Worm (Caenorhabditis elegans) whole organism, early embryonic: ENCODE results near the gene clec-144.

Experiments used
- F13C5.2 ChIP-seq: sonication (generic microtip); optimal IDR thresholded peaks from 2 replicates; lab custom pipeline; 2017; ENCODE audit warnings: mild to moderate bottlenecking, missing genetic modification characterization, inconsistent platforms, missing compliant biosample characterization
- ama-1 ChIP-seq: fragments of 150-350 bp; optimal IDR thresholded peaks from 2 replicates; lab custom pipeline; 2014
- ceh-13 ChIP-seq: fragments of 200-800 bp; sonication (Bioruptor generic); optimal IDR thresholded peaks from 2 replicates; lab custom pipeline; 2018; ENCODE audit warnings: mild to moderate bottlenecking, missing genetic modification characterization, missing compliant biosample characterization
- flt-1 ChIP-seq: fragments of 200-800 bp; sonication (Bioruptor generic); IDR thresholded peaks from 2 replicates; pipeline ENCODE4 v1.3.6; 2022; ENCODE audit warnings: missing genetic modification characterization, missing compliant biosample characterization
- hmbx-1 ChIP-seq: sonication (generic microtip); optimal IDR thresholded peaks from 2 replicates; lab custom pipeline; 2016; ENCODE audit warnings: mild to moderate bottlenecking, missing genetic modification characterization, missing compliant biosample characterization
- hnd-1 ChIP-seq: sonication (generic microtip); optimal IDR thresholded peaks from 2 replicates; lab custom pipeline; 2016; ENCODE audit warnings: missing genetic modification characterization, missing compliant biosample characterization
- scrt-1 ChIP-seq: fragments of 200-800 bp; sonication (Bioruptor generic); IDR thresholded peaks from 2 replicates; pipeline ENCODE4 v1.3.6; 2022; ENCODE audit warnings: missing genetic modification characterization, missing compliant biosample characterization
- sea-1 ChIP-seq: fragments of 200-800 bp; sonication (Bioruptor generic); conservative IDR thresholded peaks from 2 replicates; pipeline ENCODE4 v1.3.6; 2022; ENCODE audit warnings: missing genetic modification characterization, missing compliant biosample characterization
- tbx-11 ChIP-seq: fragments of 200-800 bp; sonication (Bioruptor generic); IDR thresholded peaks from 2 replicates; pipeline ENCODE4 v1.3.6; 2022; ENCODE audit warnings: missing genetic modification characterization, missing compliant biosample characterization

- TF ChIP-seq scrt-1 (GFP tag; lab: Robert Waterston, UW) (no peak), flt-1 (GFP tag; lab: Robert Waterston, UW) (no peak), ama-1 (lab: Kevin White, UChicago) (no peak), sea-1 (GFP tag; lab: Robert Waterston, UW) (no peak), hmbx-1 (no peak), ceh-13 (GFP tag; lab: Kevin White, UChicago) (no peak), tbx-11 (GFP tag; lab: Robert Waterston, UW) (no peak), hnd-1 (no peak), F13C5.2 (tag; lab: Kevin White, UChicago) (no peak)
Observed at ce11 chrII:11797194-11797593, 35.2 kb downstream of the clec-144 start.
